Fruit fly (Drosophila melanogaster) whole organism, embryonic: Measurements from ENCODE around the gene eIF2gamma.
A peak's percentile ranks its signal among the peaks of the same experiment; 100 is the strongest.

Source experiments
- ATbp ChIP-seq: fragments of 200-800 bp; sonication (Bioruptor generic); optimal IDR thresholded peaks from 2 replicates; lab custom pipeline; 2017; ENCODE audit warnings: missing biosample characterization, mild to moderate bottlenecking, missing genetic modification characterization, missing genetic modification reagents
- CG10209 ChIP-seq: fragments of 200-800 bp; sonication (Bioruptor generic); optimal IDR thresholded peaks from 3 replicates; lab custom pipeline; 2017; ENCODE audit warnings: missing biosample characterization, mild to moderate bottlenecking, missing genetic modification characterization, missing genetic modification reagents
- CG10366 ChIP-seq: fragments of 200-800 bp; sonication (Bioruptor generic); IDR thresholded peaks from 2 replicates; pipeline ENCODE4 v1.3.6; 2022; ENCODE audit warnings: missing biosample characterization, missing genetic modification characterization
- CG11247 ChIP-seq: fragments of 200-800 bp; sonication (Bioruptor generic); IDR thresholded peaks from 2 replicates; pipeline ENCODE4 v1.3.6; 2022; ENCODE audit warnings: missing biosample characterization, missing genetic modification characterization
- CG12071 ChIP-seq: fragments of 200-800 bp; sonication (Bioruptor generic); optimal IDR thresholded peaks from 3 replicates; lab custom pipeline; 2018; ENCODE audit warnings: missing biosample characterization, mild to moderate bottlenecking, missing genetic modification characterization
- CG12391 ChIP-seq: fragments of 200-800 bp; sonication (Bioruptor generic); optimal IDR thresholded peaks from 3 replicates; lab custom pipeline; 2018; ENCODE audit warnings: missing biosample characterization, mild to moderate bottlenecking, missing genetic modification characterization, moderate library complexity
- CG12942 ChIP-seq: fragments of 200-800 bp; sonication (Bioruptor generic); optimal IDR thresholded peaks from 3 replicates; lab custom pipeline; 2016; ENCODE audit warnings: missing biosample characterization, missing genetic modification characterization
- CG13123 ChIP-seq: fragments of 200-800 bp; sonication (Bioruptor generic); optimal IDR thresholded peaks from 2 replicates; lab custom pipeline; 2016; ENCODE audit warnings: missing biosample characterization, missing genetic modification characterization
- CG13624 ChIP-seq: fragments of 200-800 bp; sonication (Bioruptor generic); optimal IDR thresholded peaks from 2 replicates; lab custom pipeline; 2016; ENCODE audit warnings: missing biosample characterization, missing genetic modification characterization
- CG1529 ChIP-seq: fragments of 200-800 bp; sonication (Bioruptor generic); optimal IDR thresholded peaks from 3 replicates; lab custom pipeline; 2018; ENCODE audit warnings: missing biosample characterization, missing genetic modification characterization
- CG16815 ChIP-seq: fragments of 200-800 bp; sonication (Bioruptor generic); optimal IDR thresholded peaks from 3 replicates; lab custom pipeline; 2017; ENCODE audit warnings: missing biosample characterization, mild to moderate bottlenecking, missing genetic modification characterization
- CG17328 ChIP-seq: fragments of 200-800 bp; sonication (Bioruptor generic); IDR thresholded peaks from 2 replicates; pipeline ENCODE4 v1.3.6; 2022; ENCODE audit warnings: missing biosample characterization, missing genetic modification characterization
- CG18764 ChIP-seq: fragments of 200-800 bp; sonication (Bioruptor generic); optimal IDR thresholded peaks from 3 replicates; lab custom pipeline; 2016; ENCODE audit warnings: missing biosample characterization, missing genetic modification characterization
- CG31388 ChIP-seq: fragments of 200-800 bp; sonication (Bioruptor generic); optimal IDR thresholded peaks from 2 replicates; lab custom pipeline; 2016; ENCODE audit warnings: missing biosample characterization, missing genetic modification characterization
- CG34224 ChIP-seq: fragments of 200-800 bp; sonication (Bioruptor generic); IDR thresholded peaks from 3 replicates; pipeline ENCODE4 v1.3.6; 2022; ENCODE audit warnings: missing biosample characterization, missing genetic modification characterization; ENCODE audit not compliant: partially characterized antibody
- CG3847 ChIP-seq: fragments of 200-800 bp; sonication (Bioruptor generic); IDR thresholded peaks from 2 replicates; pipeline ENCODE4 v1.3.6; 2022; ENCODE audit warnings: missing biosample characterization, missing genetic modification characterization
- CG43689 ChIP-seq: fragments of 200-800 bp; sonication (Bioruptor generic); IDR thresholded peaks from 2 replicates; pipeline ENCODE4 v1.3.6; 2022; ENCODE audit warnings: missing biosample characterization, missing genetic modification characterization
- CG4820 ChIP-seq: fragments of 200-800 bp; sonication (Bioruptor generic); optimal IDR thresholded peaks from 3 replicates; lab custom pipeline; 2016; ENCODE audit warnings: missing biosample characterization, missing genetic modification characterization
- CG6683 ChIP-seq: fragments of 200-800 bp; sonication (Bioruptor generic); optimal IDR thresholded peaks from 2 replicates; lab custom pipeline; 2017; ENCODE audit warnings: missing biosample characterization, mild to moderate bottlenecking, missing genetic modification characterization, missing genetic modification reagents
- CG8765 ChIP-seq: fragments of 200-800 bp; sonication (Bioruptor generic); IDR thresholded peaks from 2 replicates; pipeline ENCODE4 v1.3.6; 2022; ENCODE audit warnings: missing biosample characterization, missing genetic modification characterization
- CG9609 ChIP-seq: fragments of 200-800 bp; sonication (Bioruptor generic); optimal IDR thresholded peaks from 3 replicates; lab custom pipeline; 2016; ENCODE audit warnings: missing biosample characterization, missing genetic modification characterization
- CoRest ChIP-seq: fragments of 200-800 bp; sonication (Bioruptor generic); optimal IDR thresholded peaks from 3 replicates; lab custom pipeline; 2018; ENCODE audit warnings: missing biosample characterization, mild to moderate bottlenecking, missing genetic modification characterization, moderate library complexity
- Dek ChIP-seq: fragments of 200-800 bp; sonication (Bioruptor generic); optimal IDR thresholded peaks from 3 replicates; lab custom pipeline; 2019; ENCODE audit warnings: missing biosample characterization, mild to moderate bottlenecking, missing genetic modification characterization, moderate library complexity
- Dll ChIP-seq: fragments of 200-800 bp; sonication (Bioruptor generic); IDR thresholded peaks from 4 replicates; pipeline ENCODE4 v1.3.6; 2022; ENCODE audit warnings: missing biosample characterization, missing genetic modification characterization; ENCODE audit not compliant: partially characterized antibody
- Drgx ChIP-seq: fragments of 200-800 bp; sonication (Bioruptor generic); IDR thresholded peaks from 2 replicates; pipeline ENCODE4 v1.3.6; 2022; ENCODE audit warnings: missing biosample characterization, missing genetic modification characterization
- Elba2 ChIP-seq: fragments of 200-800 bp; sonication (Bioruptor generic); optimal IDR thresholded peaks from 3 replicates; lab custom pipeline; 2016; ENCODE audit warnings: missing biosample characterization, missing genetic modification characterization
- Jarid2 ChIP-seq: fragments of 200-800 bp; sonication (Bioruptor generic); optimal IDR thresholded peaks from 3 replicates; lab custom pipeline; 2017; ENCODE audit warnings: mild to moderate bottlenecking, missing biosample characterization, missing genetic modification reagents, missing genetic modification characterization
- Meics ChIP-seq: fragments of 200-800 bp; sonication (Bioruptor generic); optimal IDR thresholded peaks from 2 replicates; lab custom pipeline; 2017; ENCODE audit warnings: missing biosample characterization, mild to moderate bottlenecking, missing genetic modification characterization
- Myb ChIP-seq: fragments of 200-800 bp; sonication (Bioruptor generic); optimal IDR thresholded peaks from 2 replicates; lab custom pipeline; 2016; ENCODE audit warnings: missing biosample characterization, missing genetic modification characterization
- Poxn ChIP-seq: fragments of 200-800 bp; sonication (Bioruptor generic); IDR thresholded peaks from 2 replicates; pipeline ENCODE4 v1.3.6; 2022; ENCODE audit warnings: missing biosample characterization, missing genetic modification characterization
- Rx ChIP-seq: fragments of 200-800 bp; sonication (Bioruptor generic); IDR thresholded peaks from 2 replicates; pipeline ENCODE4 v1.3.6; 2022; ENCODE audit warnings: missing biosample characterization, missing genetic modification characterization
- Sox102F ChIP-seq: fragments of 200-800 bp; sonication (Bioruptor generic); optimal IDR thresholded peaks from 2 replicates; lab custom pipeline; 2018; ENCODE audit warnings: missing biosample characterization, mild to moderate bottlenecking, missing genetic modification characterization, moderate library complexity
- Spps ChIP-seq: fragments of 200-800 bp; sonication (Bioruptor generic); optimal IDR thresholded peaks from 2 replicates; lab custom pipeline; 2018; ENCODE audit warnings: missing biosample characterization, mild to moderate bottlenecking, missing genetic modification characterization
- Tbp ChIP-seq: fragments of >200 bp; optimal IDR thresholded peaks from 2 replicates; lab custom pipeline; 2018; ENCODE audit warnings: missing biosample characterization, missing genetic modification characterization
- Trl ChIP-seq, 3 experiments: fragments of >200 bp in 2 of 3; fragments of 200-800 bp in 1 of 3; sonication (Bioruptor generic) in 1 of 3; optimal IDR thresholded peaks; 2 replicates in 1 of 3; 3 replicates in 2 of 3; lab custom pipeline; 2016 to 2017; ENCODE audit warnings: missing biosample characterization in 1 of 3, missing genetic modification characterization in 1 of 3
- ab ChIP-seq: fragments of 200-800 bp; sonication (Bioruptor generic); optimal IDR thresholded peaks from 2 replicates; lab custom pipeline; 2016; ENCODE audit warnings: missing biosample characterization, missing genetic modification characterization
- ase ChIP-seq: fragments of 200-800 bp; sonication (Bioruptor generic); IDR thresholded peaks from 3 replicates; pipeline ENCODE4 v1.3.6; 2022; ENCODE audit warnings: missing biosample characterization, missing genetic modification characterization
- ems ChIP-seq: fragments of 200-800 bp; sonication (Bioruptor generic); optimal IDR thresholded peaks from 3 replicates; lab custom pipeline; 2016; ENCODE audit warnings: missing biosample characterization, missing genetic modification characterization
- exex ChIP-seq: fragments of 200-800 bp; sonication (Bioruptor generic); optimal IDR thresholded peaks from 4 replicates; lab custom pipeline; 2018; ENCODE audit warnings: missing biosample characterization, mild to moderate bottlenecking, missing genetic modification characterization, moderate library complexity
- eyg ChIP-seq: fragments of 200-800 bp; sonication (Bioruptor generic); optimal IDR thresholded peaks from 3 replicates; lab custom pipeline; 2016; ENCODE audit warnings: missing biosample characterization, missing genetic modification characterization
- fd3F ChIP-seq: fragments of 200-800 bp; sonication (Bioruptor generic); optimal IDR thresholded peaks from 2 replicates; lab custom pipeline; 2018; ENCODE audit warnings: missing biosample characterization, mild to moderate bottlenecking, missing genetic modification characterization, moderate library complexity
- fu2 ChIP-seq: fragments of 200-800 bp; sonication (Bioruptor generic); optimal IDR thresholded peaks from 2 replicates; lab custom pipeline; 2016; ENCODE audit warnings: missing biosample characterization, missing genetic modification characterization
- h ChIP-seq: fragments of >200 bp; optimal IDR thresholded peaks from 2 replicates; lab custom pipeline; 2017
- knrl ChIP-seq: fragments of 200-800 bp; sonication (Bioruptor generic); IDR thresholded peaks from 3 replicates; pipeline ENCODE4 v1.3.6; 2022; ENCODE audit warnings: missing biosample characterization, missing genetic modification characterization; ENCODE audit not compliant: partially characterized antibody
- pfk ChIP-seq: fragments of 200-800 bp; sonication (Bioruptor generic); optimal IDR thresholded peaks from 2 replicates; lab custom pipeline; 2018; ENCODE audit warnings: missing biosample characterization, mild to moderate bottlenecking, missing genetic modification characterization, moderate library complexity
- pzg ChIP-seq: fragments of 200-800 bp; sonication (Bioruptor generic); optimal IDR thresholded peaks from 3 replicates; lab custom pipeline; 2018; ENCODE audit warnings: missing biosample characterization, mild to moderate bottlenecking, missing genetic modification characterization, moderate library complexity
- sc ChIP-seq, 3 experiments: fragments of >200 bp in 2 of 3; fragments of 200-800 bp in 1 of 3; sonication (Bioruptor generic) in 1 of 3; optimal IDR thresholded peaks; 2 replicates in 2 of 3; 3 replicates in 1 of 3; lab custom pipeline; 2017; ENCODE audit warnings: mild to moderate bottlenecking in 1 of 3, missing biosample characterization in 1 of 3, missing genetic modification characterization in 1 of 3, missing genetic modification reagents in 1 of 3
- slp2 ChIP-seq: fragments of 200-800 bp; sonication (Bioruptor generic); optimal IDR thresholded peaks from 2 replicates; lab custom pipeline; 2016; ENCODE audit warnings: missing biosample characterization, missing genetic modification characterization
- sna ChIP-seq: fragments of 200-800 bp; sonication (Bioruptor generic); IDR thresholded peaks from 2 replicates; pipeline ENCODE4 v1.3.6; 2022; ENCODE audit warnings: missing biosample characterization, missing genetic modification characterization; ENCODE audit not compliant: partially characterized antibody
- vvl ChIP-seq: fragments of 200-800 bp; sonication (Bioruptor generic); IDR thresholded peaks from 2 replicates; pipeline ENCODE4 v1.3.6; 2022; ENCODE audit warnings: missing biosample characterization, missing genetic modification characterization
- wdn ChIP-seq: fragments of 200-800 bp; sonication (Bioruptor generic); IDR thresholded peaks from 2 replicates; pipeline ENCODE4 v1.3.6; 2022; ENCODE audit warnings: missing biosample characterization, missing genetic modification characterization

eIF2gamma gene

DNA sequence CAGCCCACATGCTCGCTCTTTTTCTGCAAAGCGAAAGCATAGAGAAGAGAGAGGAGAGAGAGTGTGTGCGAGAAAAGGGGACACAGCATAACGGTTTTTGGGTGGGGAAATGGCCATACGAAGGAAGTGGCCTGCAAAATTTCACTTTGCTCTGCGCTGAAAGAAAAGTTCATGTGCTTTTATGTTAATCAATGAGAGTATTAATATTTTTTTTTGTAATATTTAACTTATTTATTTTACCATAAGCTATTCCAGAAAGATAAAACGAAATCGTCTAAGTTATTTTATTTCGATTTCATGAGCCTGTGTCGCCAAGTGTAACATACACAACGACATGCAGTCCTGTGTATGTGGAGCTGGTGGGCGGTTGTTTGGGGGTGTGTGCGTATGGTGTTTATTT lies 12.8 kb downstream of the eIF2gamma start (continued):
- peak; percentile 81 for TF ChIP-seq CG10366 (GFP tag; lab: Robert Waterston, UW)
- no peak for TF ChIP-seq knrl (GFP tag; lab: Robert Waterston, UW)
- peak; percentile 28 for TF ChIP-seq CG16815 (GFP tag; lab: Kevin White, UChicago)
- TF ChIP-seq sc (optimal IDR thresholded peaks at IDR 0.05; lab: Kevin White, UChicago) = no peak
- no peak for TF ChIP-seq sc (GFP tag; optimal IDR thresholded peaks at IDR 0.05; lab: Kevin White, UChicago)
- TF ChIP-seq CG12942 (GFP tag; lab: Kevin White, UChicago) = peak; percentile 11
- peak; percentile 7 for TF ChIP-seq ems (GFP tag; lab: Kevin White, UChicago)
- no peak for TF ChIP-seq sna (GFP tag; lab: Robert Waterston, UW)
- TF ChIP-seq CoRest (tag; lab: Kevin White, UChicago) = no peak
- TF ChIP-seq CG9609 (GFP tag; lab: Kevin White, UChicago) = no peak
- TF ChIP-seq fd3F (GFP tag; lab: Kevin White, UChicago) = no peak
- TF ChIP-seq CG12071 (GFP tag; lab: Kevin White, UChicago) = no peak
- no peak for TF ChIP-seq CG8765 (GFP tag; lab: Robert Waterston, UW)
- TF ChIP-seq Sox102F = no peak
- TF ChIP-seq wdn (GFP tag; lab: Robert Waterston, UW) = peak; percentile 64; the same call in 1 of the 2 replicates
- no peak for TF ChIP-seq fu2 (GFP tag; lab: Kevin White, UChicago)
- no peak for TF ChIP-seq Jarid2 (GFP tag; lab: Kevin White, UChicago)
- no peak for TF ChIP-seq Meics (GFP tag; lab: Kevin White, UChicago)
- peak; percentile 71 for TF ChIP-seq Drgx
- no peak for TF ChIP-seq pfk (GFP tag; lab: Kevin White, UChicago)
- TF ChIP-seq eyg = no peak
- peak; percentile 43; the same call in 1 of the 2 replicates for TF ChIP-seq Poxn (GFP tag; lab: Robert Waterston, UW)
- no peak for TF ChIP-seq Dll
- TF ChIP-seq Spps (tag; lab: Kevin White, UChicago) = no peak
- TF ChIP-seq CG12391 (tag; lab: Kevin White, UChicago) = peak; percentile 80
- TF ChIP-seq Trl (optimal IDR thresholded peaks at IDR 0.05; lab: Kevin White, UChicago) = peak; percentile 47 to 60
- TF ChIP-seq Trl (GFP tag; optimal IDR thresholded peaks at IDR 0.05; lab: Kevin White, UChicago) = no peak
- TF ChIP-seq CG34224 = no peak
- no peak for TF ChIP-seq CG18764 (GFP tag; lab: Kevin White, UChicago)
- TF ChIP-seq CG6683 = peak; percentile 59
- 0 out of 2 replicates have a peak, but pooled peaks have one; percentile 29 for TF ChIP-seq CG43689
- no peak for TF ChIP-seq h
- TF ChIP-seq slp2 (GFP tag; lab: Kevin White, UChicago) = no peak
- no peak for TF ChIP-seq Tbp
- no peak for TF ChIP-seq Elba2 (GFP tag; lab: Kevin White, UChicago)
- no peak for TF ChIP-seq CG13123 (GFP tag; lab: Kevin White, UChicago)
- TF ChIP-seq exex (tag; lab: Kevin White, UChicago) = no peak
- no peak for TF ChIP-seq ab (GFP tag; lab: Kevin White, UChicago)
- peak; percentile 51 for TF ChIP-seq CG3847 (GFP tag; lab: Robert Waterston, UW)
- TF ChIP-seq pzg (GFP tag; lab: Kevin White, UChicago) = no peak
- no peak for TF ChIP-seq CG1529
- peak; percentile 56; the same call in 2 of the 3 replicates for TF ChIP-seq ase
- TF ChIP-seq Dek (tag; lab: Kevin White, UChicago) = peak; percentile 74
- no peak for TF ChIP-seq CG13624 (GFP tag; lab: Kevin White, UChicago)
- TF ChIP-seq CG10209 (GFP tag; lab: Kevin White, UChicago) = no peak
- peak; percentile 76 for TF ChIP-seq CG17328 (GFP tag; lab: Robert Waterston, UW)
- no peak for TF ChIP-seq ATbp (GFP tag; lab: Kevin White, UChicago)
- TF ChIP-seq CG11247 (GFP tag; lab: Robert Waterston, UW) = peak; percentile 68
- TF ChIP-seq CG31388 (GFP tag; lab: Kevin White, UChicago) = no peak
- TF ChIP-seq vvl = peak; percentile 84
- TF ChIP-seq Rx (GFP tag; lab: Robert Waterston, UW) = peak; percentile 52
- TF ChIP-seq Myb (GFP tag; lab: Kevin White, UChicago) = no peak
- TF ChIP-seq CG4820 (GFP tag; lab: Kevin White, UChicago) = no peak
